Fruit fly (Drosophila melanogaster) whole organism, embryonic: ENCODE data around the gene CG13893.

Source experiments
- Fer1 ChIP-seq: fragments of 200-800 bp; sonication (Bioruptor generic); optimal IDR thresholded peaks from 2 replicates; lab custom pipeline; 2017; ENCODE audit warnings: missing biosample characterization, mild to moderate bottlenecking, missing genetic modification characterization
- ab ChIP-seq: fragments of 200-800 bp; sonication (Bioruptor generic); optimal IDR thresholded peaks from 2 replicates; lab custom pipeline; 2016; ENCODE audit warnings: missing biosample characterization, missing genetic modification characterization
- usp ChIP-seq: fragments of >200 bp; optimal IDR thresholded peaks from 2 replicates; lab custom pipeline; 2017; ENCODE audit warnings: missing biosample characterization, missing genetic modification characterization

dm6 chr3L:628654-629285 lies 25.0 kb upstream of the CG13893 start:
- no peak for TF ChIP-seq ab (GFP tag; lab: Kevin White, UChicago)
- no peak for TF ChIP-seq Fer1 (GFP tag; lab: Kevin White, UChicago)
- TF ChIP-seq usp (GFP tag; lab: Kevin White, UChicago) = no peak
